Worm (Caenorhabditis elegans) whole organism, young adult: ENCODE data around the gene C26B9.6.
A peak's percentile ranks its signal among the peaks of the same experiment; 100 is the strongest.

Experiments used
- F57A8.1 ChIP-seq: fragments of 200-800 bp; sonication (Bioruptor generic); optimal IDR thresholded peaks from 2 replicates; lab custom pipeline; 2018; ENCODE audit warnings: mild to moderate bottlenecking, missing genetic modification characterization, moderate library complexity, missing compliant biosample characterization
- F57C9.4 ChIP-seq: sonication (generic microtip); optimal IDR thresholded peaks from 2 replicates; lab custom pipeline; 2017; ENCODE audit warnings: mild to moderate bottlenecking, missing genetic modification characterization, missing compliant biosample characterization
- ama-1 ChIP-seq, 3 experiments: fragments of 150-350 bp in 1 of 3; sonication (generic microtip) in 2 of 3; optimal IDR thresholded peaks; 2 replicates each; lab custom pipeline; 2014 to 2018; ENCODE audit warnings: missing biosample characterization in 2 of 3, missing genetic modification characterization in 2 of 3, missing genetic modification reagents in 2 of 3
- bed-1 ChIP-seq: fragments of 200-800 bp; sonication (Bioruptor generic); IDR thresholded peaks from 2 replicates; pipeline ENCODE4 v1.3.6; 2022; ENCODE audit warnings: missing genetic modification reagents, missing genetic modification characterization, missing compliant biosample characterization
- cebp-1 ChIP-seq, 2 experiments: fragments of 200-800 bp in 1 of 2; sonication (Bioruptor generic) in 1 of 2; sonication (generic microtip) in 1 of 2; IDR thresholded peaks in 1 of 2; optimal IDR thresholded peaks in 1 of 2; 2 replicates each; pipeline versions ENCODE4 v1.3.6 to Lab custom; 2017 to 2022; ENCODE audit warnings: missing compliant biosample characterization in 2 of 2, missing genetic modification characterization in 2 of 2, mild to moderate bottlenecking in 1 of 2, missing genetic modification reagents in 1 of 2, moderate library complexity in 1 of 2
- dpl-1 ChIP-seq: fragments of 150-350 bp; optimal IDR thresholded peaks from 2 replicates; lab custom pipeline; 2014; ENCODE audit warnings: missing biosample characterization, missing genetic modification reagents, missing genetic modification characterization
- ets-4 ChIP-seq: fragments of 200-800 bp; sonication (Bioruptor generic); optimal IDR thresholded peaks from 2 replicates; lab custom pipeline; 2018; ENCODE audit warnings: mild to moderate bottlenecking, missing genetic modification characterization, missing compliant biosample characterization
- hlh-12 ChIP-seq: sonication (generic microtip); optimal IDR thresholded peaks from 2 replicates; lab custom pipeline; 2016; ENCODE audit warnings: missing genetic modification characterization, missing compliant biosample characterization
- hmg-20 ChIP-seq: fragments of 200-800 bp; sonication (Bioruptor generic); IDR thresholded peaks from 2 replicates; pipeline ENCODE4 v1.3.6; 2022; ENCODE audit warnings: missing genetic modification reagents, missing genetic modification characterization, missing compliant biosample characterization
- pha-4 ChIP-seq: fragments of 150-350 bp; sonication (generic microtip); optimal IDR thresholded peaks from 2 replicates; lab custom pipeline; 2014; ENCODE audit warnings: missing biosample characterization, missing genetic modification reagents, missing genetic modification characterization
- rec-8 ChIP-seq, 2 experiments: sonication (generic microtip); optimal IDR thresholded peaks; 2 replicates each; lab custom pipeline; 2016; ENCODE audit warnings: mild to moderate bottlenecking in 2 of 2, missing genetic modification characterization in 2 of 2, missing genetic modification reagents in 2 of 2, missing genotype in 2 of 2, missing biosample characterization in 1 of 2, missing compliant biosample characterization in 1 of 2, moderate library complexity in 1 of 2

DNA sequence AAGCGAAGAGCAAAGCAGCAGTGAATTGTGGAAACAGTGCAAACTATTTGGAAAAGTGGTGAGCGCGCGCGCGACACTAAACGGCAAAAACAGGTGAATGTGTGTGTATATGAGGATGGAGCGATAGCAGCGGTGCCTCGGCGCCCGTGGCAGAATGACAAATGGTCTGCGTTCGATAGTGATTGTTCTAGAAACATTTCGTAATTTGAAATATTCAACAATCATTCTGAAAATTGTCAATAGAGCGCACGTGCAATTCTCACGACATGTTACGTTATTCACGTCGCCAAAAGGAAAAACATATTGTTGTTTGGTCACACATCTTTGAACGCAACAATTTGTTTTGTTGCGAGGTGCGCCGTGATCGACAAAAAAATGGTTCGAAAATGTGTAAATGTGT lies 20.0 kb upstream of the C26B9.6 start:
- TF ChIP-seq dpl-1 (GFP tag; lab: Kevin White, UChicago) (no peak), ama-1 (optimal IDR thresholded peaks at IDR 0.05; lab: Kevin White, UChicago) (no peak), ama-1 (GFP tag; optimal IDR thresholded peaks at IDR 0.05; lab: Kevin White, UChicago) (no peak), rec-8 (tag; optimal IDR thresholded peaks at IDR 0.05; lab: Kevin White, UChicago) (no peak), F57C9.4 (tag; lab: Kevin White, UChicago) (no peak), hlh-12 (tag; lab: Kevin White, UChicago) (no peak), hmg-20 (no peak), ets-4 (GFP tag; lab: Kevin White, UChicago) (no peak), bed-1 (GFP tag; lab: Robert Waterston, UW) (no peak), pha-4 (tag; lab: Kevin White, UChicago) (no peak), cebp-1 (GFP tag; IDR thresholded peaks at IDR 0.05; lab: Robert Waterston, UW) (peak; percentile 71), cebp-1 (tag; optimal IDR thresholded peaks at IDR 0.05; lab: Kevin White, UChicago) (peak; percentile 89), F57A8.1 (GFP tag; lab: Kevin White, UChicago) (no peak)
